Worm (Caenorhabditis elegans): ENCODE data around the gene ttr-37.

- 0 out of 2 replicates have a peak, but pooled peaks have one; percentile 26 for TF ChIP-seq klf-2 (GFP tag; conservative IDR thresholded peaks at IDR 0.05)
- TF ChIP-seq ztf-23 (GFP tag; IDR thresholded peaks at IDR 0.05): 0 out of 2 replicates have a peak, but pooled peaks have one; percentile 51
Observed at ce11 chrX:1375071-1375470, 38.1 kb upstream of the ttr-37 start.

All from whole organism, midembryonic.